Fruit fly (Drosophila melanogaster) whole organism, wandering third instar larva: ENCODE results near the gene haf.

ENCODE experiments used
- Hr83 ChIP-seq: fragments of 200-300 bp; sonication (Bioruptor generic); optimal IDR thresholded peaks from 2 replicates; lab custom pipeline; 2016; ENCODE audit warnings: missing biosample characterization, mild to moderate bottlenecking, missing genetic modification characterization, moderate library complexity; ENCODE audit not compliant: poor library complexity, severe bottlenecking
- N ChIP-seq: fragments of >200 bp; optimal IDR thresholded peaks from 2 replicates; lab custom pipeline; 2018; ENCODE audit warnings: missing biosample characterization, missing external identifiers, missing genetic modification characterization
- Vsx2 ChIP-seq: fragments of 200-300, 225-300 bp; sonication (Bioruptor generic); optimal IDR thresholded peaks from 2 replicates; lab custom pipeline; 2018; ENCODE audit warnings: missing biosample characterization, missing genetic modification characterization; ENCODE audit not compliant: partially characterized antibody
- jim ChIP-seq: fragments of 175-275, 200-325 bp; sonication (Bioruptor generic); optimal IDR thresholded peaks from 2 replicates; lab custom pipeline; 2016; ENCODE audit warnings: missing biosample characterization, mild to moderate bottlenecking, missing genetic modification characterization
- tai ChIP-seq: sonication (Bioruptor generic); optimal IDR thresholded peaks from 2 replicates; lab custom pipeline; 2016; ENCODE audit warnings: missing biosample characterization, missing genetic modification characterization
- usp ChIP-seq: fragments of >200 bp; optimal IDR thresholded peaks from 2 replicates; lab custom pipeline; 2017; ENCODE audit warnings: missing biosample characterization, missing genetic modification characterization

dm6 chr2L:1624750-1625149 lies 69.8 kb downstream of the haf start:
- TF ChIP-seq N (GFP tag; lab: Kevin White, UChicago) (no peak), jim (GFP tag; lab: Kevin White, UChicago) (no peak), Hr83 (GFP tag; lab: Kevin White, UChicago) (no peak), tai (GFP tag; lab: Kevin White, UChicago) (no peak), usp (no peak), Vsx2 (GFP tag; lab: Kevin White, UChicago) (no peak)
